Worm (Caenorhabditis elegans) whole organism, late embryonic: ENCODE measurements around the gene Y75B8A.33.
"Not testable (repeated sequence)": the region's sequence is repeated elsewhere in the genome, so short reads cannot be mapped to it uniquely, and the experiment has no call there.

ENCODE experiments used
- C38D4.7 ChIP-seq: fragments of 200-800 bp; sonication (Bioruptor generic); optimal IDR thresholded peaks from 2 replicates; lab custom pipeline; 2018; ENCODE audit warnings: mild to moderate bottlenecking, missing genetic modification characterization, moderate library complexity, missing compliant biosample characterization
- T23F11.4 ChIP-seq: fragments of 200-800 bp; sonication (Bioruptor generic); optimal IDR thresholded peaks from 2 replicates; lab custom pipeline; 2018; ENCODE audit warnings: mild to moderate bottlenecking, missing genetic modification characterization, missing compliant biosample characterization
- Y22D7AL.16 ChIP-seq: sonication (generic microtip); optimal IDR thresholded peaks from 2 replicates; lab custom pipeline; 2016; ENCODE audit warnings: missing genetic modification characterization, missing compliant biosample characterization
- ahr-1 ChIP-seq: sonication (generic microtip); optimal IDR thresholded peaks from 2 replicates; lab custom pipeline; 2016; ENCODE audit warnings: missing genetic modification characterization, missing compliant biosample characterization
- ama-1 ChIP-seq: fragments of 150-350 bp; optimal IDR thresholded peaks from 2 replicates; lab custom pipeline; 2014
- ceh-24 ChIP-seq: sonication (generic microtip); optimal IDR thresholded peaks from 2 replicates; lab custom pipeline; 2016; ENCODE audit warnings: mild to moderate bottlenecking, missing genetic modification characterization, missing compliant biosample characterization
- ceh-31 ChIP-seq: sonication (generic microtip); optimal IDR thresholded peaks from 2 replicates; lab custom pipeline; 2016; ENCODE audit warnings: missing genetic modification characterization, missing compliant biosample characterization
- ceh-34 ChIP-seq: sonication (generic microtip); optimal IDR thresholded peaks from 2 replicates; lab custom pipeline; 2016; ENCODE audit warnings: mild to moderate bottlenecking, missing genetic modification characterization, missing compliant biosample characterization
- ceh-45 ChIP-seq: fragments of 200-800 bp; sonication (Bioruptor generic); IDR thresholded peaks from 2 replicates; pipeline ENCODE4 v1.3.6; 2022; ENCODE audit warnings: missing genetic modification reagents, missing genetic modification characterization, missing compliant biosample characterization
- ceh-48 ChIP-seq: sonication (generic microtip); optimal IDR thresholded peaks from 2 replicates; lab custom pipeline; 2016; ENCODE audit warnings: missing genetic modification characterization, inconsistent platforms, missing compliant biosample characterization
- ceh-9 ChIP-seq: sonication (generic microtip); optimal IDR thresholded peaks from 2 replicates; lab custom pipeline; 2016; ENCODE audit warnings: mild to moderate bottlenecking, missing genetic modification characterization, inconsistent platforms, missing compliant biosample characterization
- che-1 ChIP-seq: sonication (generic microtip); optimal IDR thresholded peaks from 2 replicates; lab custom pipeline; 2016; ENCODE audit warnings: mild to moderate bottlenecking, missing genetic modification characterization, missing compliant biosample characterization
- dve-1 ChIP-seq: sonication (generic microtip); optimal IDR thresholded peaks from 2 replicates; lab custom pipeline; 2017; ENCODE audit warnings: antibody characterized with exemption, mild to moderate bottlenecking, missing genetic modification characterization, missing compliant biosample characterization
- elt-4 ChIP-seq: sonication (generic microtip); optimal IDR thresholded peaks from 2 replicates; lab custom pipeline; 2016; ENCODE audit warnings: missing genetic modification characterization, missing compliant biosample characterization
- ets-4 ChIP-seq: sonication (generic microtip); optimal IDR thresholded peaks from 2 replicates; lab custom pipeline; 2016; ENCODE audit warnings: missing genetic modification characterization, missing compliant biosample characterization
- fax-1 ChIP-seq: sonication (generic microtip); optimal IDR thresholded peaks from 2 replicates; lab custom pipeline; 2016; ENCODE audit warnings: missing genotype, missing genetic modification characterization, missing compliant biosample characterization
- gmeb-2 ChIP-seq: sonication (generic microtip); optimal IDR thresholded peaks from 2 replicates; lab custom pipeline; 2016; ENCODE audit warnings: missing genetic modification characterization, inconsistent platforms, missing compliant biosample characterization
- hlh-13 ChIP-seq: fragments of 200-800 bp; sonication (Bioruptor generic); optimal IDR thresholded peaks from 2 replicates; lab custom pipeline; 2018; ENCODE audit warnings: mild to moderate bottlenecking, missing genetic modification characterization, missing compliant biosample characterization
- hlh-6 ChIP-seq: sonication (generic microtip); optimal IDR thresholded peaks from 2 replicates; lab custom pipeline; 2016; ENCODE audit warnings: missing genotype, missing genetic modification characterization, missing compliant biosample characterization
- mec-3 ChIP-seq: sonication (generic microtip); optimal IDR thresholded peaks from 2 replicates; lab custom pipeline; 2016; ENCODE audit warnings: borderline replicate concordance, missing genetic modification characterization, missing compliant biosample characterization
- nhr-232 ChIP-seq: sonication (generic microtip); optimal IDR thresholded peaks from 2 replicates; lab custom pipeline; 2016; ENCODE audit warnings: missing genetic modification characterization, missing compliant biosample characterization
- pax-1 ChIP-seq: fragments of 150-350 bp; optimal IDR thresholded peaks from 2 replicates; lab custom pipeline; 2014; ENCODE audit warnings: missing biosample characterization, missing genetic modification characterization
- pha-2 ChIP-seq: sonication (generic microtip); optimal IDR thresholded peaks from 2 replicates; lab custom pipeline; 2017; ENCODE audit warnings: mild to moderate bottlenecking, missing genetic modification characterization, missing compliant biosample characterization
- pros-1 ChIP-seq: fragments of 150-350 bp; optimal IDR thresholded peaks from 2 replicates; lab custom pipeline; 2014; ENCODE audit warnings: missing biosample characterization, missing genetic modification reagents, missing genetic modification characterization
- rnt-1 ChIP-seq: sonication (generic microtip); optimal IDR thresholded peaks from 2 replicates; lab custom pipeline; 2016; ENCODE audit warnings: missing genetic modification characterization, missing compliant biosample characterization
- sox-2 ChIP-seq: fragments of 200-800 bp; sonication (Bioruptor generic); IDR thresholded peaks from 2 replicates; pipeline ENCODE4 v1.3.6; 2022; ENCODE audit warnings: missing genetic modification reagents, missing genetic modification characterization, missing compliant biosample characterization
- sox-4 ChIP-seq: sonication (generic microtip); optimal IDR thresholded peaks from 2 replicates; lab custom pipeline; 2017; ENCODE audit warnings: mild to moderate bottlenecking, missing genetic modification characterization, inconsistent platforms, missing compliant biosample characterization
- tbx-2 ChIP-seq: sonication (generic microtip); optimal IDR thresholded peaks from 2 replicates; lab custom pipeline; 2016; ENCODE audit warnings: missing genetic modification characterization, missing compliant biosample characterization
- ttx-3 ChIP-seq: sonication (generic microtip); optimal IDR thresholded peaks from 2 replicates; lab custom pipeline; 2016; ENCODE audit warnings: missing genetic modification reagents, missing genetic modification characterization, missing compliant biosample characterization
- unc-3 ChIP-seq, 2 experiments: fragments of 200-800 bp in 1 of 2; sonication (Bioruptor generic) in 1 of 2; sonication (generic microtip) in 1 of 2; conservative IDR thresholded peaks in 1 of 2; optimal IDR thresholded peaks in 1 of 2; 2 replicates each; pipeline versions ENCODE4 v1.3.6 to Lab custom; 2016 to 2022; ENCODE audit warnings: missing compliant biosample characterization in 2 of 2, missing genetic modification characterization in 2 of 2, missing genetic modification reagents in 1 of 2
- unc-42 ChIP-seq: sonication (generic microtip); optimal IDR thresholded peaks from 2 replicates; lab custom pipeline; 2016; ENCODE audit warnings: missing genotype, missing genetic modification characterization, missing compliant biosample characterization
- zip-5 ChIP-seq: sonication (generic microtip); optimal IDR thresholded peaks from 2 replicates; lab custom pipeline; 2016; ENCODE audit warnings: missing genetic modification characterization, missing compliant biosample characterization
- ztf-16 ChIP-seq: sonication (generic microtip); optimal IDR thresholded peaks from 2 replicates; lab custom pipeline; 2017; ENCODE audit warnings: missing genetic modification characterization, missing compliant biosample characterization

Gene Y75B8A.33

DNA sequence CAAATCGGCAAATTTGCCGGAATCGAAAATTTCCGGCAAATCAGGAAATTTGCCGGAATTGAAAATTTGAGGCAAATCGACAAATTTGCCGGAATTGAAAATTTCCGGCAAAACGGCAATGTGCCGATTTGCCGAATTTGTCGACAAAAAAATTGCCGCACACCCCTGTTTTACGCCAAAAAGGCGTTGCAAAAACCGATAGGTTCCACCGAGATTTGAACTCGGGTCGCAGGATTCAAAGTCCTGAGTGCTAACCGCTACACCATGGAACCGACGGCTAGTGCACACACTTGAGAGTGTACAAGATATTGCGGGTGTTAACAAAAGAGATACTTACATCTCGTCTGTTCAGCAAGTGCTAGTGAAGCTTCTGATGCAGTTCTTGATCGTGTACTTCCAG is 32.5 kb upstream of the Y75B8A.33 start (continued):
- TF ChIP-seq pros-1 (tag; lab: Kevin White, UChicago) (no peak), fax-1 (tag; lab: Kevin White, UChicago) (no peak), zip-5 (peak; percentile 4), ceh-9 (tag; lab: Kevin White, UChicago) (no peak), ztf-16 (tag; lab: Kevin White, UChicago) (peak; percentile 47), gmeb-2 (tag; lab: Kevin White, UChicago) (peak; percentile 53), T23F11.4 (peak; percentile 3), dve-1 (tag; lab: Kevin White, UChicago) (no peak), C38D4.7 (GFP tag; lab: Kevin White, UChicago) (peak; percentile 67), ceh-48 (tag; lab: Kevin White, UChicago) (peak; percentile 13), tbx-2 (tag; lab: Kevin White, UChicago) (no peak), ttx-3 (peak; percentile 32), hlh-6 (tag; lab: Kevin White, UChicago) (no peak), sox-2 (GFP tag; lab: Robert Waterston, UW) (0 out of 2 replicates have a peak, but pooled peaks have one; percentile 42), che-1 (tag; lab: Kevin White, UChicago) (peak; percentile 68), nhr-232 (tag; lab: Kevin White, UChicago) (peak; percentile 23), ceh-31 (no peak), ahr-1 (tag; lab: Kevin White, UChicago) (no peak), elt-4 (tag; lab: Kevin White, UChicago) (no peak), ets-4 (tag; lab: Kevin White, UChicago) (no peak), unc-3 (GFP tag; conservative IDR thresholded peaks at IDR 0.05; lab: Robert Waterston, UW) (peak; percentile 48; the same call in 1 of the 2 replicates), unc-3 (tag; optimal IDR thresholded peaks at IDR 0.05; lab: Kevin White, UChicago) (peak; percentile 20)

DNA sequence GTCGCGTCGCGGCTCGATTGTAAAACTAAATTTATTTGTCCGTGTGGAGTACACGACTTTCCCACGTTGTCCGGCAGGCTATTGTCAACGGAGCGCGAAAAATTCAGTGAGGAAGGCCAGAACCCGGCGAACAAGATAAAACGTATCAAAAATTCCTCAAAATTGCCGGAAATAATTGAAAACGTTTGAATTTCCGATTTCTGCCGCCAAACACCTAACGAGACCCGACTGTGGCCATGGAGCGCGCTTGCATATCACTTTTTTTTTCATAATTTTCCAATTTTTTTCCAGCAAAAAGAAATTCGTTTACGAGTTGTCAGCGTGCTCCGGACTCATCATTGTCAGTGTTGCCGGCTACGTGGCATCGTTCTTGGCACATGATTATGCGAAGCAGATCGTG is 31.3 kb upstream of the Y75B8A.33 start:
- TF ChIP-seq pros-1 (tag; lab: Kevin White, UChicago) (no peak), ceh-24 (tag; lab: Kevin White, UChicago) (no peak), zip-5 (no peak), ceh-9 (tag; lab: Kevin White, UChicago) (no peak), ceh-48 (tag; lab: Kevin White, UChicago) (no peak), ttx-3 (no peak), ceh-34 (tag; lab: Kevin White, UChicago) (no peak), pax-1 (tag; lab: Kevin White, UChicago) (no peak)

DNA sequence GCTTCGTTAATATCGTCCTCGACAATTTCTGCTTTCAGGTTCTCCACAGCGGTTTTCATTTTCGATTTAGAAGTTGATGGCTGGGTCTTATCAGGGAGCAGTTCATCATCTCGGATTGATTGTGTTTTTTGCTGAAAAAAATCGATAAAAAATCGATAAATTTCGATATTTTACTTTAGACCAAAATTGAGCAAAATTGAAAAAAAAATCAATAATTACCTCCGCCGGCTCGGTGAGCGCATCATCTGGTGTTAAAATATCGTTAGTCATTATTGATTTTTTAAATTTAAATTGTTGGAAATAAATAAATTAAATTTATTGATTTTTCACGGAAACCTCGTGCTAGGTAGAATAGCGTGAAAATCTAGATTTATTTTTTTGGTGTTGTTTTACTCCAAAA is 27.9 kb upstream of the Y75B8A.33 start, which contains the start of gene Y49E10.10:
TSS of gene Y49E10.10 (plus strand) at position 381 of the 400 bp plus-strand sequence.
- TF ChIP-seq ceh-48 (tag; lab: Kevin White, UChicago): peak; percentile 44
- TF ChIP-seq rnt-1 (tag; lab: Kevin White, UChicago): no peak

DNA sequence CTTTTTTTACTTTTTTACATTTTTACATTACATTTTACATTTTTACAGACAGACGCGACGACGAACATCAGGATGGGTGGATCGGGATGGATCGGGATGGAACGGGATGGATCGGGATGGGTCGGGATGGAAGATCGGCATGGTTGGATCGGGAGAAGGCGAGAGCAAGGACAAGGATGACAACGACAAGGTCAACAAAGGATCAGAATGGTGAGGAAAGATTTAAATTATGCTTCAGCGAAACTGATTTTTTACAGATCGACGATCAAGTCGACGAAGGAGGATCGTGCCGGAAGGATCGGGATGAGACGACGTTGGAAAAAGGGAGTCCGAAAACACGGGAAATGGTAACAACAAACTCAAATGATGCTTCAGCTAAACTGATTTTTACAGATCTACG is 20.9 kb upstream of the Y75B8A.33 start:
- no peak for TF ChIP-seq ama-1 (lab: Kevin White, UChicago)
- TF ChIP-seq ttx-3: no peak
- TF ChIP-seq ceh-45 (GFP tag; lab: Robert Waterston, UW): no peak
- no peak for TF ChIP-seq elt-4 (tag; lab: Kevin White, UChicago)
- TF ChIP-seq ceh-48 (tag; lab: Kevin White, UChicago): no peak
- TF ChIP-seq ztf-16 (tag; lab: Kevin White, UChicago): no peak
- TF ChIP-seq ceh-24 (tag; lab: Kevin White, UChicago): no peak
- TF ChIP-seq mec-3 (tag; lab: Kevin White, UChicago): no peak
- no peak for TF ChIP-seq unc-42 (tag; lab: Kevin White, UChicago)
- no peak for TF ChIP-seq pax-1 (tag; lab: Kevin White, UChicago)
- no peak for TF ChIP-seq ceh-31
- no peak for TF ChIP-seq hlh-13 (GFP tag; lab: Kevin White, UChicago)
- TF ChIP-seq nhr-232 (tag; lab: Kevin White, UChicago): no peak
- no peak for TF ChIP-seq che-1 (tag; lab: Kevin White, UChicago)

DNA sequence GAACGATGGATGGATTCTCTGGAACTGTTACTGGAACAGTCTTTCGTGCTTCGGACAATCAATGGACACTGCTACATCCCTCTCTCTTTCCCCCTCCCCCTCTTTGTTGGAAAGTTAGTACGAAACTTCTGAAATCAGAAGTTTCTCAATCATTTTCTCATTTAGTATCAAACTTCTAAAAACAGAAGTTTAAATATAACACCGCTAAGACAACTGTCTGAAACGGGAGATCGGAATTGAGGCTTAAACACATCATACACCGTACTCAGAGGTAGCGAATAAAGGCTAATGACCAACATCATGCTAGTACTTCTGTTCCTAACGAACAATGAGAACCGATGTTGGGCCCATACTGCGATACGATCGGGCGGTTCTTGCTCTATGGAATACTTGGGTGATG is 19.4 kb upstream of the Y75B8A.33 start, which contains the start of gene Y49E10.30:
TSS of gene Y49E10.30 (plus strand) at position 301 of the 400 bp plus-strand sequence.
- not testable (repeated sequence) for TF ChIP-seq sox-4; Y22D7AL.16 (tag; lab: Kevin White, UChicago); pha-2 (tag; lab: Kevin White, UChicago)
